Fruit fly (Drosophila melanogaster): ENCODE data around the gene omd.

Gene omd

DNA sequence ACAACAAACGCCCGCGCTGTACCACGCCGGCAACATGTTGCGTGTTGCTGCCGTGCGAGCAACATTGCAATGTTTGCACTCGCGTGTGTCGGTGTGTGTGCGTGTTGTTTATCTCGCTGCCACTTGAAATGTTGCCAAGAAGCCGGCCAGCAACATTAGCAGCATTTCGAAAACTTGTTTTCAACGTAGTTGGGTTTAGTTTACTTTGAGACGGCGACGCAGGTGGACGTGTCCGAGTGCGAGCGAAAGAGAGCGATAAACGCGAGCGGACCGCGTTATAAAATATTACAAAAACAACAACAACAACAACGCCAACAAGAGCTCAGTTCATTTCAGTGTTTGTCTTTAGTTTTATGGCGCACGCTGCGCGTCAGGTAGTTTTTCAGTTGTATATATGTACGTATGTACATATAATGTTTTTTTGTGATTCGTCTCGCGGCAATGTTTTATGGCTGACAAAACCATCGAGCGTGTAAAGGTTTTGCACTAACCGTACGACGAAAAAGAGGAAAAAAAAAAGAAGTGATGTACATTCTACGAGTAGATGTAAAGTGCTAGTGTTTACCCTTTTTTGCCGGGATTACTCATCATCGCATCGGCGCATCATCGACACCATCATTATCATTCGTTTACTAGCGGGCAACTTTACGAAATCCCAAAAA lies 28.1 kb upstream of the omd start, which contains the start of gene kmr (continued):
- TF ChIP-seq CG7786 (GFP tag; optimal IDR thresholded peaks at IDR 0.05) (no peak), CTCF (GFP tag; optimal IDR thresholded peaks at IDR 0.05) (peak; percentile 37), Med (GFP tag) (peak; percentile 78), CG11723 (GFP tag; optimal IDR thresholded peaks at IDR 0.05) (no peak), dm (GFP tag; optimal IDR thresholded peaks at IDR 0.05) (peak; percentile 38), Camta (GFP tag; optimal IDR thresholded peaks at IDR 0.05) (peak; percentile 9), hb (GFP tag; IDR thresholded peaks at IDR 0.05; ENCODE audit: partially characterized antibody) (no peak), Bgb (GFP tag; IDR thresholded peaks at IDR 0.05; ENCODE audit: partially characterized antibody) (peak; percentile 56; the same call in 1 of the 2 replicates), seq (GFP tag; IDR thresholded peaks at IDR 0.05) (no peak), HmgD (GFP tag; optimal IDR thresholded peaks at IDR 0.05) (no peak), CG15073 (GFP tag; optimal IDR thresholded peaks at IDR 0.05) (no peak), mirr (GFP tag; optimal IDR thresholded peaks at IDR 0.05) (peak; percentile 58), Lpt (GFP tag; optimal IDR thresholded peaks at IDR 0.05) (no peak), CG4424 (GFP tag; optimal IDR thresholded peaks at IDR 0.05) (no peak), CG4707 (GFP tag; optimal IDR thresholded peaks at IDR 0.05) (peak; percentile 36), D19B (GFP tag; optimal IDR thresholded peaks at IDR 0.05) (no peak), CG14050 (GFP tag; IDR thresholded peaks at IDR 0.05) (peak; percentile 40; the same call in 1 of the 3 replicates), hbn (GFP tag; IDR thresholded peaks at IDR 0.05; ENCODE audit: partially characterized antibody) (no peak), Fer3 (tag; optimal IDR thresholded peaks at IDR 0.05) (peak; percentile 31), CG14667 (GFP tag; IDR thresholded peaks at IDR 0.05) (no peak), CG7839 (tag; optimal IDR thresholded peaks at IDR 0.05) (peak; percentile 12), fd64A (GFP tag; optimal IDR thresholded peaks at IDR 0.05) (no peak), Six4 (GFP tag; optimal IDR thresholded peaks at IDR 0.05) (no peak), cas (GFP tag; IDR thresholded peaks at IDR 0.05) (peak; percentile 8; the same call in 1 of the 2 replicates), CG10979 (tag; optimal IDR thresholded peaks at IDR 0.05) (no peak), Sox100B (GFP tag; optimal IDR thresholded peaks at IDR 0.05) (no peak), ab (GFP tag; optimal IDR thresholded peaks at IDR 0.05) (no peak), sens (GFP tag) (peak; percentile 68), CG4820 (GFP tag; optimal IDR thresholded peaks at IDR 0.05) (no peak), klu (GFP tag; IDR thresholded peaks at IDR 0.05) (no peak), zen2 (GFP tag; IDR thresholded peaks at IDR 0.05; ENCODE audit: partially characterized antibody) (no peak), sc (optimal IDR thresholded peaks at IDR 0.05) (no peak), sc (GFP tag; optimal IDR thresholded peaks at IDR 0.05) (no peak), org-1 (GFP tag; optimal IDR thresholded peaks at IDR 0.05) (peak; percentile 26), Oaz (GFP tag; IDR thresholded peaks at IDR 0.05) (no peak), bcd (GFP tag; optimal IDR thresholded peaks at IDR 0.05) (no peak), CG15479 (GFP tag; optimal IDR thresholded peaks at IDR 0.05) (peak; percentile 69), CG11696 (GFP tag; IDR thresholded peaks at IDR 0.05) (no peak; the same call in 1 of the 2 replicates), CG16813 (GFP tag; IDR thresholded peaks at IDR 0.05; ENCODE audit: partially characterized antibody) (no peak), CG6765 (GFP tag; optimal IDR thresholded peaks at IDR 0.05) (peak; percentile 12), ato (GFP tag; IDR thresholded peaks at IDR 0.05; ENCODE audit: partially characterized antibody) (peak; percentile 67; the same call in 1 of the 2 replicates), Xbp1 (GFP tag; optimal IDR thresholded peaks at IDR 0.05) (no peak), CG11695 (GFP tag; IDR thresholded peaks at IDR 0.05) (peak; percentile 33; the same call in 2 of the 3 replicates), aop (GFP tag; IDR thresholded peaks at IDR 0.05) (no peak), zen (tag; optimal IDR thresholded peaks at IDR 0.05) (no peak), CG13775 (GFP tag; optimal IDR thresholded peaks at IDR 0.05) (no peak), danr (GFP tag; IDR thresholded peaks at IDR 0.05) (no peak), Stat92E (GFP tag; optimal IDR thresholded peaks at IDR 0.05) (peak in 1 of 3 experiments; percentile 70), D (optimal IDR thresholded peaks at IDR 0.05) (no peak), D (GFP tag; optimal IDR thresholded peaks at IDR 0.05) (peak; percentile 29), Hey (tag; optimal IDR thresholded peaks at IDR 0.05) (peak; percentile 13)
